Fruit fly (Drosophila melanogaster): ENCODE data around the gene Pxt.

- TF ChIP-seq D1 (tag; optimal IDR thresholded peaks at IDR 0.05), result no peak
- TF ChIP-seq EcR (GFP tag; optimal IDR thresholded peaks at IDR 0.05), result no peak
- no peak for TF ChIP-seq CG17806 (tag; optimal IDR thresholded peaks at IDR 0.05)
- no peak for TF ChIP-seq CG34367 (tag; optimal IDR thresholded peaks at IDR 0.05)
- TF ChIP-seq rn (GFP tag; IDR thresholded peaks at IDR 0.05), result no peak
- no peak for TF ChIP-seq CG8159 (tag; optimal IDR thresholded peaks at IDR 0.05)
- no peak for TF ChIP-seq gl (tag; optimal IDR thresholded peaks at IDR 0.05)
- TF ChIP-seq CG8301 (tag; optimal IDR thresholded peaks at IDR 0.05), result no peak
- peak; percentile 56 for TF ChIP-seq CG13204 (GFP tag; optimal IDR thresholded peaks at IDR 0.05)
- TF ChIP-seq Ets98B (GFP tag; IDR thresholded peaks at IDR 0.05), result no peak
- TF ChIP-seq fd96Ca (GFP tag; IDR thresholded peaks at IDR 0.05), result no peak
- no peak for TF ChIP-seq Pif1B (GFP tag; optimal IDR thresholded peaks at IDR 0.05)
These were observed 9.6 kb upstream of the Pxt start for dm6 chr3R:17709623-17710145.
